Fruit fly (Drosophila melanogaster) whole organism, embryonic: ENCODE measurements around the gene peg.
A peak's percentile ranks its signal among the peaks of the same experiment; 100 is the strongest.

Source experiments
- Abd-B ChIP-seq: fragments of 200-800 bp; sonication (Bioruptor generic); optimal IDR thresholded peaks from 2 replicates; lab custom pipeline; 2018; ENCODE audit warnings: missing biosample characterization, mild to moderate bottlenecking, missing genetic modification characterization, moderate library complexity
- Adf1 ChIP-seq: fragments of 200-800 bp; sonication (Bioruptor generic); IDR thresholded peaks from 2 replicates; pipeline ENCODE4 v1.3.6; 2022; ENCODE audit warnings: missing biosample characterization, missing genetic modification characterization
- B-H1 ChIP-seq: fragments of 200-800 bp; sonication (Bioruptor generic); IDR thresholded peaks from 3 replicates; pipeline ENCODE4 v1.3.6; 2022; ENCODE audit warnings: missing biosample characterization, missing genetic modification characterization
- CG1024 ChIP-seq: fragments of 200-800 bp; sonication (Bioruptor generic); IDR thresholded peaks from 2 replicates; pipeline ENCODE4 v1.3.6; 2022; ENCODE audit warnings: missing biosample characterization, missing genetic modification characterization
- CG12769 ChIP-seq: fragments of 200-800 bp; sonication (Bioruptor generic); optimal IDR thresholded peaks from 2 replicates; lab custom pipeline; 2019; ENCODE audit warnings: missing biosample characterization, mild to moderate bottlenecking, missing genetic modification characterization, moderate library complexity
- CG15269 ChIP-seq: fragments of 200-800 bp; sonication (Bioruptor generic); optimal IDR thresholded peaks from 2 replicates; lab custom pipeline; 2018; ENCODE audit warnings: missing biosample characterization, mild to moderate bottlenecking, missing genetic modification characterization, moderate library complexity
- CG15479 ChIP-seq: fragments of 200-800 bp; sonication (Bioruptor generic); optimal IDR thresholded peaks from 3 replicates; lab custom pipeline; 2019; ENCODE audit warnings: missing biosample characterization, mild to moderate bottlenecking, missing genetic modification characterization, moderate library complexity
- CG16813 ChIP-seq: fragments of 200-800 bp; sonication (Bioruptor generic); IDR thresholded peaks from 3 replicates; pipeline ENCODE4 v1.3.6; 2022; ENCODE audit warnings: missing biosample characterization, missing genetic modification characterization; ENCODE audit not compliant: partially characterized antibody
- CG2116 ChIP-seq: fragments of 200-800 bp; sonication (Bioruptor generic); optimal IDR thresholded peaks from 3 replicates; lab custom pipeline; 2018; ENCODE audit warnings: missing biosample characterization, mild to moderate bottlenecking, missing genetic modification characterization
- CG2199 ChIP-seq: fragments of 200-800 bp; sonication (Bioruptor generic); IDR thresholded peaks from 3 replicates; pipeline ENCODE4 v1.3.6; 2022; ENCODE audit warnings: missing biosample characterization, missing genetic modification characterization
- CG3281 ChIP-seq: fragments of 200-800 bp; sonication (Bioruptor generic); optimal IDR thresholded peaks from 3 replicates; lab custom pipeline; 2017; ENCODE audit warnings: missing biosample characterization, mild to moderate bottlenecking, missing genetic modification characterization
- CG34376 ChIP-seq: fragments of 200-800 bp; sonication (Bioruptor generic); optimal IDR thresholded peaks from 2 replicates; lab custom pipeline; 2018; ENCODE audit warnings: missing biosample characterization, mild to moderate bottlenecking, missing genetic modification characterization
- CG34422 ChIP-seq: fragments of 200-800 bp; sonication (Bioruptor generic); IDR thresholded peaks from 3 replicates; pipeline ENCODE4 v1.3.6; 2022; ENCODE audit warnings: missing biosample characterization, missing genetic modification characterization
- CG43689 ChIP-seq: fragments of 200-800 bp; sonication (Bioruptor generic); IDR thresholded peaks from 2 replicates; pipeline ENCODE4 v1.3.6; 2022; ENCODE audit warnings: missing biosample characterization, missing genetic modification characterization
- CG6765 ChIP-seq: fragments of 200-800 bp; sonication (Bioruptor generic); optimal IDR thresholded peaks from 3 replicates; lab custom pipeline; 2017; ENCODE audit warnings: missing biosample characterization, mild to moderate bottlenecking, missing genetic modification characterization
- CG9437 ChIP-seq: fragments of 200-800 bp; sonication (Bioruptor generic); optimal IDR thresholded peaks from 2 replicates; lab custom pipeline; 2018; ENCODE audit warnings: missing biosample characterization, mild to moderate bottlenecking, missing genetic modification characterization
- CG9797 ChIP-seq: fragments of 200-800 bp; sonication (Bioruptor generic); optimal IDR thresholded peaks from 3 replicates; lab custom pipeline; 2018; ENCODE audit warnings: missing biosample characterization, mild to moderate bottlenecking, missing genetic modification characterization
- Deaf1 ChIP-seq: fragments of 200-800 bp; optimal IDR thresholded peaks from 3 replicates; lab custom pipeline; 2019; ENCODE audit warnings: missing biosample characterization, mild to moderate bottlenecking, missing genetic modification characterization, moderate library complexity
- Dfd ChIP-seq, 2 experiments: fragments of >200 bp; optimal IDR thresholded peaks; 2 replicates each; lab custom pipeline; 2017; ENCODE audit warnings: missing biosample characterization in 2 of 2, missing genetic modification characterization in 2 of 2
- Doc3 ChIP-seq: fragments of 200-800 bp; sonication (Bioruptor generic); IDR thresholded peaks from 3 replicates; pipeline ENCODE4 v1.3.6; 2022; ENCODE audit warnings: missing biosample characterization, missing genetic modification characterization; ENCODE audit not compliant: partially characterized antibody
- Dref ChIP-seq: fragments of 200-800 bp; sonication (Bioruptor generic); IDR thresholded peaks from 2 replicates; pipeline ENCODE4 v1.3.6; 2022; ENCODE audit warnings: missing biosample characterization, missing genetic modification characterization
- Drgx ChIP-seq: fragments of 200-800 bp; sonication (Bioruptor generic); IDR thresholded peaks from 2 replicates; pipeline ENCODE4 v1.3.6; 2022; ENCODE audit warnings: missing biosample characterization, missing genetic modification characterization
- Ets65A ChIP-seq: fragments of 200-800 bp; sonication (Bioruptor generic); peaks from one replicate; lab custom pipeline; 2016; ENCODE audit warnings: missing biosample characterization, missing genetic modification characterization
- HmgZ ChIP-seq: fragments of 200-800 bp; sonication (Bioruptor generic); optimal IDR thresholded peaks from 2 replicates; lab custom pipeline; 2018; ENCODE audit warnings: missing biosample characterization, mild to moderate bottlenecking, missing genetic modification characterization
- Hr3 ChIP-seq: fragments of 200-800 bp; sonication (Bioruptor generic); optimal IDR thresholded peaks from 3 replicates; lab custom pipeline; 2016; ENCODE audit warnings: missing biosample characterization, missing genetic modification characterization
- Lim3 ChIP-seq: fragments of 200-800 bp; sonication (Bioruptor generic); IDR thresholded peaks from 2 replicates; pipeline ENCODE4 v1.3.6; 2022; ENCODE audit warnings: missing biosample characterization, missing genetic modification characterization
- Med ChIP-seq: fragments of 200-800 bp; sonication (Bioruptor generic); peaks from one replicate; lab custom pipeline; 2016; ENCODE audit warnings: missing biosample characterization, missing genetic modification characterization, mild to moderate bottlenecking, inconsistent platforms, moderate library complexity
- Nf-YB ChIP-seq: fragments of 200-800 bp; sonication (Bioruptor generic); optimal IDR thresholded peaks from 3 replicates; lab custom pipeline; 2019; ENCODE audit warnings: missing biosample characterization, mild to moderate bottlenecking, missing genetic modification characterization, moderate library complexity
- Oli ChIP-seq: fragments of 200-800 bp; sonication (Bioruptor generic); optimal IDR thresholded peaks from 2 replicates; lab custom pipeline; 2018; ENCODE audit warnings: missing biosample characterization, mild to moderate bottlenecking, missing genetic modification characterization, moderate library complexity
- Pdp1 ChIP-seq, 2 experiments: fragments of 200-800 bp; sonication (Bioruptor generic); optimal IDR thresholded peaks; 3 replicates each; lab custom pipeline; 2016; ENCODE audit warnings: missing biosample characterization in 2 of 2, missing genetic modification characterization in 2 of 2, mild to moderate bottlenecking in 1 of 2, moderate library complexity in 1 of 2
- Ravus ChIP-seq: fragments of 200-800 bp; sonication (Bioruptor generic); IDR thresholded peaks from 2 replicates; pipeline ENCODE4 v1.3.6; 2022; ENCODE audit warnings: missing biosample characterization, missing genetic modification characterization
- btn ChIP-seq: fragments of 200-800 bp; sonication (Bioruptor generic); optimal IDR thresholded peaks from 2 replicates; lab custom pipeline; 2016; ENCODE audit warnings: missing biosample characterization, missing genetic modification characterization
- chinmo ChIP-seq: fragments of 200-800 bp; sonication (Bioruptor generic); IDR thresholded peaks from 4 replicates; pipeline ENCODE4 v1.3.6; 2022; ENCODE audit warnings: missing biosample characterization, missing genetic modification characterization; ENCODE audit not compliant: partially characterized antibody
- ci ChIP-seq: fragments of 200-800 bp; sonication (Bioruptor generic); IDR thresholded peaks from 3 replicates; pipeline ENCODE4 v1.3.6; 2022; ENCODE audit warnings: missing biosample characterization, missing genetic modification characterization
- corto ChIP-seq: fragments of 200-800 bp; sonication (Bioruptor generic); optimal IDR thresholded peaks from 2 replicates; lab custom pipeline; 2016; ENCODE audit warnings: missing biosample characterization, mild to moderate bottlenecking, missing genetic modification characterization, moderate library complexity
- grau ChIP-seq: fragments of 200-800 bp; optimal IDR thresholded peaks from 3 replicates; lab custom pipeline; 2019; ENCODE audit warnings: missing biosample characterization, mild to moderate bottlenecking, missing genetic modification characterization, moderate library complexity
- ham ChIP-seq: fragments of 200-800 bp; sonication (Bioruptor generic); IDR thresholded peaks from 2 replicates; pipeline ENCODE4 v1.3.6; 2022; ENCODE audit warnings: missing biosample characterization, missing genetic modification characterization
- klu ChIP-seq: fragments of 200-800 bp; sonication (Bioruptor generic); IDR thresholded peaks from 2 replicates; pipeline ENCODE4 v1.3.6; 2022; ENCODE audit warnings: missing biosample characterization, missing genetic modification characterization
- pita ChIP-seq: fragments of 200-800 bp; sonication (Bioruptor generic); optimal IDR thresholded peaks from 2 replicates; lab custom pipeline; 2017; ENCODE audit warnings: missing biosample characterization, mild to moderate bottlenecking, missing genetic modification characterization
- run ChIP-seq: fragments of 200-800 bp; sonication (Bioruptor generic); optimal IDR thresholded peaks from 3 replicates; lab custom pipeline; 2018; ENCODE audit warnings: missing biosample characterization, mild to moderate bottlenecking, missing genetic modification characterization
- sd ChIP-seq: fragments of 200-800 bp; sonication (Bioruptor generic); optimal IDR thresholded peaks from 3 replicates; lab custom pipeline; 2018; ENCODE audit warnings: missing biosample characterization, mild to moderate bottlenecking, missing genetic modification characterization, moderate library complexity
- sens ChIP-seq: fragments of 200-800 bp; sonication (Bioruptor generic); peaks from one replicate; lab custom pipeline; 2016; ENCODE audit warnings: missing biosample characterization, missing genetic modification characterization
- seq ChIP-seq: fragments of 200-800 bp; sonication (Bioruptor generic); IDR thresholded peaks from 2 replicates; pipeline ENCODE4 v1.3.6; 2022; ENCODE audit warnings: missing biosample characterization, missing genetic modification characterization
- slbo ChIP-seq: fragments of 200-800 bp; sonication (Bioruptor generic); IDR thresholded peaks from 2 replicates; pipeline ENCODE4 v1.3.6; 2022; ENCODE audit warnings: missing biosample characterization, missing genetic modification characterization
- sob ChIP-seq: fragments of 200-800 bp; sonication (Bioruptor generic); IDR thresholded peaks from 2 replicates; pipeline ENCODE4 v1.3.6; 2022; ENCODE audit warnings: missing biosample characterization, missing genetic modification characterization
- stc ChIP-seq: fragments of 200-800 bp; sonication (Bioruptor generic); IDR thresholded peaks from 2 replicates; pipeline ENCODE4 v1.3.6; 2022; ENCODE audit warnings: missing biosample characterization, missing genetic modification characterization
- vvl ChIP-seq: fragments of 200-800 bp; sonication (Bioruptor generic); IDR thresholded peaks from 2 replicates; pipeline ENCODE4 v1.3.6; 2022; ENCODE audit warnings: missing biosample characterization, missing genetic modification characterization
- wek ChIP-seq: fragments of 200-800 bp; sonication (Bioruptor generic); optimal IDR thresholded peaks from 3 replicates; lab custom pipeline; 2018; ENCODE audit warnings: missing biosample characterization, mild to moderate bottlenecking, missing genetic modification characterization, moderate library complexity

Gene peg

DNA sequence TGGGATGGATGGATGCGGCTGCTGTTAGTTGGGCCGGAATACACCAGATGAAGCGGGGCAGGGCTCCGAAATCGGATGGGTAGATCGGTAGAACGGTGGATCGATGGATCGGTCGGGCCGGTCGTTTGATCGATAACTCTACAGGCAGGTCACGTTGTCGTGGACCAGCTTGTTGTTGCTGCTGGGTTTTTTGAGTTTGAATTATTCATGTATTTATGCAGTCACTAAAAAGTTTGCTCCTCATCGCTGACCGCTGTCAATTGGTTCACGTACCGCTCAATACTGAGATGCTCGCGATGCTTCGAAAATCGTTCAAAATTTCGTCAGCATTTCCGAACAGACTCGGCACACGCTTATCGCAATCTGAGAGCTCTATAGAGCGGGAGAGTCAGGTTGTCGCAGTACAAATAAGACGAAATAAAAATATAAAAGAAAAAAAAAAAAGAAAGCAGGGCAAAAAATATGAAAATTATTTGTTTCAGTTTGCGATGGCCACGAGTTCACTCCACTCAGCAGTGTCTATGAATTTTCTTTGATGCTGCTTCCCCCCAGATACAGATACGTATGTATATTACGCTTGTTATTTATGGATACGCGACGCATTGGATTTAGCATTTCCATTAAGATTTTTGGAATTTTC is at the start of gene peg:
Gene peg (minus strand): TSS at position 262 of the 640 bp plus-strand sequence.
- peak; percentile 76 for TF ChIP-seq vvl (GFP tag; lab: Robert Waterston, UW)
- TF ChIP-seq CG2199 (GFP tag; lab: Robert Waterston, UW): 0 out of 3 replicates have a peak, but pooled peaks have one; percentile 10
- TF ChIP-seq seq (GFP tag; lab: Robert Waterston, UW): no peak
- TF ChIP-seq Deaf1 (tag; lab: Kevin White, UChicago): peak; percentile 61
- peak; percentile 37 for TF ChIP-seq Med
- TF ChIP-seq CG34376 (GFP tag; lab: Kevin White, UChicago): peak; percentile 14
- TF ChIP-seq slbo: 0 out of 2 replicates have a peak, but pooled peaks have one; percentile 4
- peak; percentile 23 for TF ChIP-seq grau (tag; lab: Kevin White, UChicago)
- 0 out of 3 replicates have a peak, but pooled peaks have one; percentile 28 for TF ChIP-seq ci
- TF ChIP-seq Drgx: peak; percentile 59
- peak; percentile 89 for TF ChIP-seq sd (tag; lab: Kevin White, UChicago)
- TF ChIP-seq chinmo: 0 out of 4 replicates have a peak, but pooled peaks have one; percentile 45
- peak; percentile 14 for TF ChIP-seq corto (GFP tag; lab: Kevin White, UChicago)
- no peak for TF ChIP-seq Hr3 (GFP tag; lab: Kevin White, UChicago)
- TF ChIP-seq sens (GFP tag; lab: Kevin White, UChicago): peak; percentile 57
- TF ChIP-seq CG43689 (GFP tag; lab: Robert Waterston, UW): no peak
- no peak for TF ChIP-seq CG9437 (GFP tag; lab: Kevin White, UChicago)

DNA sequence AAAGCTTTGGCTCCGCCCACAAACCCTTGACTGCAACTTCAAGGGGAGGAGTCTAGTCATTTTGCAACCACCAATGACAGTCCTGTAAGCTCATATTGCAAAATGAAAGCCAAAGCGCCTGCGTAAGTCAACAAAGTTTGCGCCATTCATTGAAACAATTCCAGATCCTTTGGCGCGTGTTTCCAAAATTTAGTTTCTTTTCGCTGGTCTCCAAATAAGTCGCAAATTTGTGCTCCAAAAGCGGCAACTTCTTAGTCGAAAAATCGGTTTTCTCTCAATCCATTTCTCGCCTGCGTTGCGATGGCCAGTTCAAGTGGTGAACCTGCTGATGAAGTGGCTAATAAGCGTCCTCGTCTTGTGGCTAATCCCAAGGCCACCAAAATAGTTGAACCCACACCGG is 49.7 kb upstream of the peg start, which contains the start of gene dmrt93B:
Gene dmrt93B (plus strand): TSS at position 301 of the 400 bp plus-strand sequence.
- TF ChIP-seq Pdp1 (GFP tag; optimal IDR thresholded peaks at IDR 0.05; lab: Kevin White, UChicago) (no peak), Nf-YB (peak; percentile 7)
- TF ChIP-seq, all 482 proteins: peak for 1

DNA sequence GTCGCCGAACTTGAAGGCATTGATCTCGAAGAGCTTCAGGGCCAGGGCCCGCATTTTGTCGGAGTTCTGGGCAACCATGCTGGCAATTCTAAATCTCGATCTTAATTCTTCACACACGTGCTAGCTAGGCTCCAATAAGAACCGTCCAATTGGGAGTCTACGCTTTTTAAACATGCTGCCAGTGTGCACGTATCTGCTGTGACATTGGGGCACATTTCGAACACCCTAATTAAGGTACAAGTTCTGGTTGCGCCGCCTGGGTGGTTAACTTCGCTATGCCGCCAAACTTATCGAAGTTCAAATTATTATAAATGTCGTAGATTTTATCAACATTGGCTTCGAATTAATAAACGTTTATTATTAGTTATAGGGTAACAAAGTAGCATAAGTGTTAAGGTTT is 49.2 kb upstream of the peg start, which contains the start of gene r-l:
Gene r-l (minus strand): TSS at position 179 of the 400 bp plus-strand sequence.
- TF ChIP-seq Dref (GFP tag; lab: Robert Waterston, UW) (peak; percentile 93), CG2116 (peak; percentile 73), HmgZ (peak; percentile 86), CG15269 (no peak), wek (GFP tag; lab: Kevin White, UChicago) (no peak), CG15479 (GFP tag; lab: Kevin White, UChicago) (no peak), Lim3 (no peak), Oli (tag; lab: Kevin White, UChicago) (no peak), sob (GFP tag; lab: Robert Waterston, UW) (0 out of 2 replicates have a peak, but pooled peaks have one; percentile 19), run (tag; lab: Kevin White, UChicago) (no peak), Adf1 (no peak), B-H1 (no peak), CG9797 (peak; percentile 93), Abd-B (peak; percentile 39), CG12769 (tag; lab: Kevin White, UChicago) (peak; percentile 42), CG3281 (no peak), Ravus (GFP tag; lab: Robert Waterston, UW) (no peak), CG34422 (GFP tag; lab: Robert Waterston, UW) (no peak), Doc3 (no peak), Ets65A (no peak), klu (GFP tag; lab: Robert Waterston, UW) (no peak), stc (GFP tag; lab: Robert Waterston, UW) (no peak), ham (GFP tag; lab: Robert Waterston, UW) (no peak), Dfd (GFP tag; optimal IDR thresholded peaks at IDR 0.05; lab: Kevin White, UChicago) (no peak), CG16813 (GFP tag; lab: Robert Waterston, UW) (no peak), CG1024 (GFP tag; lab: Robert Waterston, UW) (no peak), CG6765 (GFP tag; lab: Kevin White, UChicago) (no peak), pita (GFP tag; lab: Kevin White, UChicago) (peak; percentile 70), btn (no peak)
